Fruit fly (Drosophila melanogaster) Kc167 (cell line): ENCODE data around the gene CG15144.

Source experiments
- Myc ChIP-seq: fragments of >200 bp; optimal IDR thresholded peaks from 2 replicates; lab custom pipeline; 2017; ENCODE audit warnings: missing external identifiers
- Sin3A ChIP-seq: fragments of >200 bp; optimal IDR thresholded peaks from 2 replicates; lab custom pipeline; 2018; ENCODE audit warnings: missing external identifiers
- h ChIP-seq: fragments of >200 bp; optimal IDR thresholded peaks from 3 replicates; lab custom pipeline; 2018; ENCODE audit warnings: missing external identifiers
- insv ChIP-seq: fragments of >200 bp; optimal IDR thresholded peaks from 3 replicates; lab custom pipeline; 2018; ENCODE audit warnings: missing external identifiers
- psq ChIP-seq: fragments of >200 bp; optimal IDR thresholded peaks from 2 replicates; lab custom pipeline; 2017; ENCODE audit warnings: missing external identifiers
- ttk ChIP-seq: sonication (Bioruptor generic); optimal IDR thresholded peaks from 2 replicates; lab custom pipeline; 2017; ENCODE audit warnings: missing external identifiers

dm6 chr2L:17500946-17501451 lies 27.9 kb downstream of the CG15144 start, which contains the start of the genes mEFTs and Dhc36C:
- TF ChIP-seq Myc (lab: Kevin White, UChicago) (no peak), psq (lab: Kevin White, UChicago) (no peak), h (no peak), insv (no peak), Sin3A (lab: Kevin White, UChicago) (no peak), ttk (no peak)
